Fruit fly (Drosophila melanogaster) whole organism: ENCODE results near the gene ppk19.

Experiments used
- CG8478 ChIP-seq: fragments of >200 bp; optimal IDR thresholded peaks from 2 replicates; lab custom pipeline; 2018; ENCODE audit warnings: inconsistent platforms
- Dll ChIP-seq: fragments of >200 bp; optimal IDR thresholded peaks from 2 replicates; lab custom pipeline; 2017
- pan ChIP-seq: fragments of >200 bp; optimal IDR thresholded peaks from 2 replicates; lab custom pipeline; 2017
- psq ChIP-seq: fragments of >200 bp; optimal IDR thresholded peaks from 2 replicates; lab custom pipeline; 2017
- usp ChIP-seq: fragments of >200 bp; optimal IDR thresholded peaks from 2 replicates; lab custom pipeline; 2017; ENCODE audit warnings: missing biosample characterization, missing genetic modification characterization, mixed read lengths

DNA sequence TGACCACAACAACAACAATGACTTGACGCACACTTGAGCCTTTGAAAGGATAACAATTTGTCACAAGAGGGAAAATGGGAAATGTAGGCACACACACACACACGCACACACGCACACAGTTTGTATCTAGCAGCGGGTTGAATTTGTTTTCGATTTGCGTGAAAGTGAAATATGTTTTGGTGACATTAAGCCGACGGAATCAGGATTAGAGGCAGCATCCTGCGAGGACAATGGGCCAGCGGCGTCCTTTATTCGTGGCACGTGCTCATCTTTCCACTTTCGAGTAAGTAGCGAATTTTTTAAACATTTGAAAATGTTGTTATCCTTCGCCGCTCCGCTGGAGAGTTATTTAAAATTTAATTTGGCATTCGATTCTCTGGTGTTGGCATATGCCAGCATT is 35.0 kb downstream of the ppk19 start:
- no peak for TF ChIP-seq CG8478 (lab: Kevin White, UChicago)
- TF ChIP-seq psq (lab: Kevin White, UChicago) = no peak
- TF ChIP-seq pan = no peak
- no peak for TF ChIP-seq usp (GFP tag; lab: Kevin White, UChicago)
- no peak for TF ChIP-seq Dll (lab: Kevin White, UChicago)
